Fruit fly (Drosophila melanogaster) whole organism, embryonic: Measurements from ENCODE around the gene pnt.

Source experiments
- Atf3 ChIP-seq: fragments of 200-800 bp; sonication (Bioruptor generic); optimal IDR thresholded peaks from 3 replicates; lab custom pipeline; 2016; ENCODE audit warnings: missing biosample characterization, missing genetic modification characterization
- Bgb ChIP-seq: fragments of 200-800 bp; sonication (Bioruptor generic); IDR thresholded peaks from 2 replicates; pipeline ENCODE4 v1.3.6; 2022; ENCODE audit warnings: missing biosample characterization, missing genetic modification characterization; ENCODE audit not compliant: partially characterized antibody
- CG10274 ChIP-seq: fragments of 200-800 bp; sonication (Bioruptor generic); optimal IDR thresholded peaks from 3 replicates; lab custom pipeline; 2017; ENCODE audit warnings: missing biosample characterization, mild to moderate bottlenecking, missing genetic modification characterization
- CG10321 ChIP-seq: fragments of 200-800 bp; sonication (Bioruptor generic); IDR thresholded peaks from 2 replicates; pipeline ENCODE4 v1.3.6; 2022; ENCODE audit warnings: missing biosample characterization, missing genetic modification characterization
- CG10431 ChIP-seq: fragments of 200-800 bp; sonication (Bioruptor generic); optimal IDR thresholded peaks from 3 replicates; lab custom pipeline; 2018; ENCODE audit warnings: missing biosample characterization, mild to moderate bottlenecking, missing genetic modification characterization
- CG10565 ChIP-seq: fragments of 200-800 bp; sonication (Bioruptor generic); optimal IDR thresholded peaks from 3 replicates; lab custom pipeline; 2016; ENCODE audit warnings: missing biosample characterization, mild to moderate bottlenecking, missing genetic modification characterization
- CG11696 ChIP-seq: fragments of 200-800 bp; sonication (Bioruptor generic); IDR thresholded peaks from 2 replicates; pipeline ENCODE4 v1.3.6; 2022; ENCODE audit warnings: missing biosample characterization, missing genetic modification characterization
- CG12744 ChIP-seq: fragments of 200-800 bp; sonication (Bioruptor generic); optimal IDR thresholded peaks from 2 replicates; lab custom pipeline; 2016; ENCODE audit warnings: missing biosample characterization, missing genetic modification characterization
- CG13296 ChIP-seq: fragments of 200-800 bp; sonication (Bioruptor generic); optimal IDR thresholded peaks from 3 replicates; lab custom pipeline; 2018; ENCODE audit warnings: missing biosample characterization, mild to moderate bottlenecking, missing genetic modification characterization
- CG13424 ChIP-seq: fragments of 200-800 bp; sonication (Bioruptor generic); optimal IDR thresholded peaks from 2 replicates; lab custom pipeline; 2019; ENCODE audit warnings: missing biosample characterization, mild to moderate bottlenecking, missing genetic modification characterization, moderate library complexity
- CG15073 ChIP-seq: fragments of 200-800 bp; sonication (Bioruptor generic); optimal IDR thresholded peaks from 2 replicates; lab custom pipeline; 2016; ENCODE audit warnings: missing biosample characterization, missing genetic modification characterization
- CG30431 ChIP-seq: fragments of 200-800 bp; sonication (Bioruptor generic); optimal IDR thresholded peaks from 2 replicates; lab custom pipeline; 2017; ENCODE audit warnings: missing biosample characterization, missing genetic modification characterization
- CG3163 ChIP-seq: fragments of 200-800 bp; sonication (Bioruptor generic); optimal IDR thresholded peaks from 3 replicates; lab custom pipeline; 2016; ENCODE audit warnings: missing biosample characterization, missing genetic modification characterization
- CG33557 ChIP-seq: fragments of 200-800 bp; sonication (Bioruptor generic); optimal IDR thresholded peaks from 2 replicates; lab custom pipeline; 2019; ENCODE audit warnings: missing biosample characterization, mild to moderate bottlenecking, missing genetic modification characterization, moderate library complexity
- CG3407 ChIP-seq: fragments of 200-800 bp; sonication (Bioruptor generic); optimal IDR thresholded peaks from 2 replicates; lab custom pipeline; 2018; ENCODE audit warnings: missing biosample characterization, mild to moderate bottlenecking, missing genetic modification characterization
- CG3726 ChIP-seq: fragments of 200-800 bp; sonication (Bioruptor generic); IDR thresholded peaks from 3 replicates; pipeline ENCODE4, ENCODE4 v1.3.6; 2022; ENCODE audit warnings: missing biosample characterization, missing genetic modification characterization
- CG7271 ChIP-seq: fragments of 200-800 bp; sonication (Bioruptor generic); optimal IDR thresholded peaks from 2 replicates; lab custom pipeline; 2018; ENCODE audit warnings: missing biosample characterization, mild to moderate bottlenecking, missing genetic modification characterization, moderate library complexity
- CG7745 ChIP-seq: fragments of 200-800 bp; sonication (Bioruptor generic); optimal IDR thresholded peaks from 2 replicates; lab custom pipeline; 2018; ENCODE audit warnings: missing biosample characterization, mild to moderate bottlenecking, missing genetic modification characterization, moderate library complexity
- CG7987 ChIP-seq: fragments of 200-800 bp; sonication (Bioruptor generic); optimal IDR thresholded peaks from 2 replicates; lab custom pipeline; 2018; ENCODE audit warnings: missing biosample characterization, mild to moderate bottlenecking, missing genetic modification characterization, moderate library complexity
- CG8290 ChIP-seq, 3 experiments: fragments of 200-800 bp; sonication (Bioruptor generic); optimal IDR thresholded peaks; 2 replicates each; lab custom pipeline; 2016 to 2019; ENCODE audit warnings: missing biosample characterization in 3 of 3, missing genetic modification characterization in 3 of 3, mild to moderate bottlenecking in 2 of 3, moderate library complexity in 1 of 3
- CG8924 ChIP-seq: fragments of 200-800 bp; optimal IDR thresholded peaks from 3 replicates; lab custom pipeline; 2019; ENCODE audit warnings: missing biosample characterization, mild to moderate bottlenecking, missing genetic modification characterization, moderate library complexity
- CG9797 ChIP-seq: fragments of 200-800 bp; sonication (Bioruptor generic); optimal IDR thresholded peaks from 3 replicates; lab custom pipeline; 2018; ENCODE audit warnings: missing biosample characterization, mild to moderate bottlenecking, missing genetic modification characterization
- Dip3 ChIP-seq: fragments of 200-800 bp; sonication (Bioruptor generic); optimal IDR thresholded peaks from 3 replicates; lab custom pipeline; 2016; ENCODE audit warnings: missing biosample characterization, missing genetic modification characterization
- Fer2 ChIP-seq: fragments of 200-800 bp; sonication (Bioruptor generic); optimal IDR thresholded peaks from 2 replicates; lab custom pipeline; 2018; ENCODE audit warnings: missing biosample characterization, mild to moderate bottlenecking, missing genetic modification characterization, moderate library complexity
- Gsc ChIP-seq: fragments of 200-800 bp; sonication (Bioruptor generic); IDR thresholded peaks from 2 replicates; pipeline ENCODE4 v1.3.6; 2022; ENCODE audit warnings: missing biosample characterization, missing genetic modification characterization
- HHEX ChIP-seq: fragments of 200-800 bp; sonication (Bioruptor generic); optimal IDR thresholded peaks from 3 replicates; lab custom pipeline; 2017; ENCODE audit warnings: missing biosample characterization, mild to moderate bottlenecking, missing genetic modification characterization, missing genetic modification reagents
- Hand ChIP-seq: fragments of 200-800 bp; sonication (Bioruptor generic); optimal IDR thresholded peaks from 2 replicates; lab custom pipeline; 2017; ENCODE audit warnings: mild to moderate bottlenecking, missing biosample characterization, missing genetic modification reagents, missing genetic modification characterization
- Hmx ChIP-seq: fragments of 200-800 bp; sonication (Bioruptor generic); optimal IDR thresholded peaks from 2 replicates; lab custom pipeline; 2016; ENCODE audit warnings: missing biosample characterization, missing genetic modification characterization
- Jarid2 ChIP-seq: fragments of 200-800 bp; sonication (Bioruptor generic); optimal IDR thresholded peaks from 3 replicates; lab custom pipeline; 2017; ENCODE audit warnings: mild to moderate bottlenecking, missing biosample characterization, missing genetic modification reagents, missing genetic modification characterization
- Lhr ChIP-seq: fragments of 200-800 bp; sonication (Bioruptor generic); optimal IDR thresholded peaks from 3 replicates; lab custom pipeline; 2017; ENCODE audit warnings: mild to moderate bottlenecking, missing biosample characterization, missing genetic modification reagents, missing genetic modification characterization
- MESR4 ChIP-seq: fragments of 200-800 bp; sonication (Bioruptor generic); optimal IDR thresholded peaks from 2 replicates; lab custom pipeline; 2018; ENCODE audit warnings: missing biosample characterization, mild to moderate bottlenecking, missing genetic modification characterization, moderate library complexity
- Rfx ChIP-seq: fragments of 200-800 bp; sonication (Bioruptor generic); IDR thresholded peaks from 2 replicates; pipeline ENCODE4 v1.3.6; 2022; ENCODE audit warnings: missing biosample characterization, missing genetic modification characterization
- cad ChIP-seq: fragments of >200 bp; optimal IDR thresholded peaks from 2 replicates; lab custom pipeline; 2017; ENCODE audit warnings: missing biosample characterization, missing genetic modification characterization
- chm ChIP-seq: fragments of 200-800 bp; sonication (Bioruptor generic); IDR thresholded peaks from 2 replicates; pipeline ENCODE4 v1.3.6; 2022; ENCODE audit warnings: missing biosample characterization, missing genetic modification characterization
- crol ChIP-seq: fragments of 200-800 bp; sonication (Bioruptor generic); IDR thresholded peaks from 2 replicates; pipeline ENCODE4 v1.3.6; 2022; ENCODE audit warnings: missing biosample characterization, missing genetic modification characterization
- dimm ChIP-seq: fragments of 200-800 bp; sonication (Bioruptor generic); IDR thresholded peaks from 2 replicates; pipeline ENCODE4 v1.3.6; 2022; ENCODE audit warnings: missing biosample characterization, missing genetic modification characterization
- en ChIP-seq: fragments of 200-800 bp; sonication (Bioruptor generic); optimal IDR thresholded peaks from 2 replicates; lab custom pipeline; 2016; ENCODE audit warnings: missing biosample characterization, missing genetic modification characterization
- esg ChIP-seq: fragments of 200-800 bp; sonication (Bioruptor generic); conservative IDR thresholded peaks from 2 replicates; pipeline ENCODE4 v1.3.6; 2022; ENCODE audit warnings: missing biosample characterization, missing genetic modification characterization
- fru ChIP-seq: fragments of >200 bp; optimal IDR thresholded peaks from 2 replicates; lab custom pipeline; 2017
- h ChIP-seq: fragments of >200 bp; optimal IDR thresholded peaks from 2 replicates; lab custom pipeline; 2017
- ham ChIP-seq: fragments of 200-800 bp; sonication (Bioruptor generic); IDR thresholded peaks from 2 replicates; pipeline ENCODE4 v1.3.6; 2022; ENCODE audit warnings: missing biosample characterization, missing genetic modification characterization
- jing ChIP-seq: fragments of 200-800 bp; sonication (Bioruptor generic); optimal IDR thresholded peaks from 2 replicates; lab custom pipeline; 2018; ENCODE audit warnings: missing biosample characterization, mild to moderate bottlenecking, missing genetic modification characterization
- nmo ChIP-seq: fragments of 200-800 bp; sonication (Bioruptor generic); optimal IDR thresholded peaks from 2 replicates; lab custom pipeline; 2018; ENCODE audit warnings: missing biosample characterization, mild to moderate bottlenecking, missing genetic modification characterization, moderate library complexity
- pho ChIP-seq: fragments of 200-800 bp; sonication (Bioruptor generic); optimal IDR thresholded peaks from 2 replicates; lab custom pipeline; 2016; ENCODE audit warnings: missing biosample characterization, missing genetic modification characterization
- ranshi ChIP-seq: fragments of 200-800 bp; sonication (Bioruptor generic); IDR thresholded peaks from 2 replicates; pipeline ENCODE4 v1.3.6; 2022; ENCODE audit warnings: missing biosample characterization, missing genetic modification characterization
- seq ChIP-seq: fragments of 200-800 bp; sonication (Bioruptor generic); IDR thresholded peaks from 2 replicates; pipeline ENCODE4 v1.3.6; 2022; ENCODE audit warnings: missing biosample characterization, missing genetic modification characterization
- shn ChIP-seq: fragments of 200-800 bp; sonication (Bioruptor generic); optimal IDR thresholded peaks from 3 replicates; lab custom pipeline; 2016; ENCODE audit warnings: missing biosample characterization, missing genetic modification characterization
- sisA ChIP-seq: fragments of 200-800 bp; sonication (Bioruptor generic); IDR thresholded peaks from 2 replicates; pipeline ENCODE4 v1.3.6; 2022; ENCODE audit warnings: missing biosample characterization, missing genetic modification characterization
- tna ChIP-seq: fragments of 200-800 bp; sonication (Bioruptor generic); IDR thresholded peaks from 2 replicates; pipeline ENCODE4 v1.3.6; 2022; ENCODE audit warnings: missing biosample characterization, missing genetic modification characterization; ENCODE audit not compliant: partially characterized antibody
- usp ChIP-seq: fragments of >200 bp; optimal IDR thresholded peaks from 2 replicates; lab custom pipeline; 2017; ENCODE audit warnings: missing biosample characterization, missing genetic modification characterization
- vnd ChIP-seq: fragments of 200-800 bp; sonication (Bioruptor generic); IDR thresholded peaks from 3 replicates; pipeline ENCODE4 v1.3.6; 2022; ENCODE audit warnings: missing biosample characterization, missing genetic modification characterization; ENCODE audit not compliant: partially characterized antibody

pnt gene

dm6 chr3R:23248853-23249573 lies 97.0 kb downstream of the pnt start, which contains the start of gene CG4467 (continued):
- TF ChIP-seq CG10565 (no peak), dimm (no peak), vnd (GFP tag; lab: Robert Waterston, UW) (no peak), CG7987 (GFP tag; lab: Kevin White, UChicago) (no peak), CG8924 (tag; lab: Kevin White, UChicago) (peak; percentile 9), Fer2 (tag; lab: Kevin White, UChicago) (no peak), CG33557 (GFP tag; lab: Kevin White, UChicago) (no peak), Bgb (GFP tag; lab: Robert Waterston, UW) (peak; percentile 25; the same call in 1 of the 2 replicates), CG7271 (tag; lab: Kevin White, UChicago) (no peak), CG10274 (peak; percentile 14), CG13424 (tag; lab: Kevin White, UChicago) (no peak), CG30431 (no peak), pho (GFP tag; lab: Kevin White, UChicago) (no peak), en (GFP tag; lab: Kevin White, UChicago) (no peak), crol (peak; percentile 61; the same call in 1 of the 2 replicates), Atf3 (GFP tag; lab: Kevin White, UChicago) (no peak), Rfx (peak; percentile 5; the same call in 1 of the 2 replicates), CG3163 (GFP tag; lab: Kevin White, UChicago) (no peak), sisA (GFP tag; lab: Robert Waterston, UW) (no peak), ranshi (GFP tag; lab: Robert Waterston, UW) (no peak), ham (GFP tag; lab: Robert Waterston, UW) (no peak), Dip3 (GFP tag; lab: Kevin White, UChicago) (no peak), CG12744 (no peak), chm (GFP tag; lab: Robert Waterston, UW) (no peak), cad (GFP tag; lab: Kevin White, UChicago) (no peak), nmo (no peak), Jarid2 (no peak), MESR4 (GFP tag; lab: Kevin White, UChicago) (no peak), esg (GFP tag; lab: Robert Waterston, UW) (no peak), CG8290 (GFP tag; optimal IDR thresholded peaks at IDR 0.05; lab: Kevin White, UChicago) (no peak), CG8290 (tag; optimal IDR thresholded peaks at IDR 0.05; lab: Kevin White, UChicago) (peak in 1 of 2 experiments; percentile 36), shn (no peak), CG10431 (GFP tag; lab: Kevin White, UChicago) (no peak), CG11696 (GFP tag; lab: Robert Waterston, UW) (no peak), tna (GFP tag; lab: Robert Waterston, UW) (no peak), CG10321 (no peak), seq (peak; percentile 84; the same call in 1 of the 2 replicates), HHEX (GFP tag; lab: Kevin White, UChicago) (no peak), Gsc (GFP tag; lab: Robert Waterston, UW) (no peak), Lhr (no peak), CG7745 (tag; lab: Kevin White, UChicago) (no peak), CG13296 (GFP tag; lab: Kevin White, UChicago) (no peak), usp (GFP tag; lab: Kevin White, UChicago) (no peak), fru (lab: Kevin White, UChicago) (no peak), Hand (GFP tag; lab: Kevin White, UChicago) (peak; percentile 13), CG9797 (no peak), CG15073 (no peak), Hmx (no peak), CG3407 (GFP tag; lab: Kevin White, UChicago) (no peak), jing (no peak), h (lab: Kevin White, UChicago) (no peak), CG3726 (GFP tag; lab: Robert Waterston, UW) (no peak)
